Worm (Caenorhabditis elegans) whole organism, L1 larva: Measurements from ENCODE around the gene parn-2.
A peak's percentile ranks its signal among the peaks of the same experiment; 100 is the strongest.

Experiments
- C34B4.2 ChIP-seq: sonication (generic microtip); optimal IDR thresholded peaks from 2 replicates; lab custom pipeline; 2017; ENCODE audit warnings: mild to moderate bottlenecking, missing genetic modification characterization, missing compliant biosample characterization
- F16B12.6 ChIP-seq: fragments of 150-350 bp; optimal IDR thresholded peaks from 2 replicates; lab custom pipeline; 2014; ENCODE audit warnings: missing biosample characterization, missing genetic modification characterization
- Y116A8C.19 ChIP-seq: sonication (generic microtip); optimal IDR thresholded peaks from 2 replicates; lab custom pipeline; 2016; ENCODE audit warnings: missing compliant biosample characterization, missing genetic modification characterization, borderline replicate concordance
- blmp-1 ChIP-seq: fragments of 150-350 bp; optimal IDR thresholded peaks from 2 replicates; lab custom pipeline; 2014; ENCODE audit warnings: missing biosample characterization, missing genetic modification characterization
- ceh-88 ChIP-seq: fragments of 200-800 bp; sonication (Bioruptor generic); IDR thresholded peaks from 2 replicates; pipeline ENCODE4 v1.3.6; 2022; ENCODE audit warnings: missing genetic modification characterization, missing compliant biosample characterization
- ceh-90 ChIP-seq: sonication (generic microtip); optimal IDR thresholded peaks from 2 replicates; lab custom pipeline; 2016; ENCODE audit warnings: missing genetic modification characterization, missing compliant biosample characterization
- ces-1 ChIP-seq: fragments of 150-350 bp; optimal IDR thresholded peaks from 2 replicates; lab custom pipeline; 2014; ENCODE audit warnings: missing biosample characterization, missing genetic modification reagents, missing genetic modification characterization
- dpl-1 ChIP-seq, 3 experiments: fragments of 150-350 bp in 2 of 3; sonication (generic microtip) in 1 of 3; optimal IDR thresholded peaks; 2 replicates each; lab custom pipeline; 2014 to 2017; ENCODE audit warnings: missing biosample characterization in 3 of 3, missing genetic modification characterization in 3 of 3, missing genetic modification reagents in 3 of 3
- efl-1 ChIP-seq, 4 experiments: fragments of 150-350 bp; optimal IDR thresholded peaks in 3 of 4; peaks in 1 of 4; 1 replicate in 1 of 4; 2 replicates in 3 of 4; lab custom pipeline; 2014; ENCODE audit warnings: missing biosample characterization in 2 of 4, missing genetic modification characterization in 2 of 4, missing genetic modification reagents in 2 of 4
- efl-3 ChIP-seq: fragments of 200-800 bp; sonication (Bioruptor generic); optimal IDR thresholded peaks from 2 replicates; lab custom pipeline; 2018; ENCODE audit warnings: mild to moderate bottlenecking, missing genetic modification characterization, missing compliant biosample characterization
- elt-2 ChIP-seq: sonication (generic microtip); optimal IDR thresholded peaks from 2 replicates; lab custom pipeline; 2016; ENCODE audit warnings: missing genetic modification characterization, mild to moderate bottlenecking, inconsistent platforms, missing compliant biosample characterization, missing genetic modification reagents
- elt-3 ChIP-seq, 6 experiments: fragments of 150-350 bp in 1 of 6; sonication (generic microtip); optimal IDR thresholded peaks; 2 replicates each; lab custom pipeline; 2017 to 2018; ENCODE audit warnings: missing biosample characterization in 6 of 6, missing genetic modification characterization in 6 of 6, inconsistent platforms in 1 of 6
- ets-5 ChIP-seq: fragments of 200-800 bp; sonication (Bioruptor generic); IDR thresholded peaks from 2 replicates; pipeline ENCODE4 v1.3.6; 2022; ENCODE audit warnings: missing genetic modification characterization, missing compliant biosample characterization
- fos-1 ChIP-seq: fragments of 150-350 bp; optimal IDR thresholded peaks from 2 replicates; lab custom pipeline; 2014; ENCODE audit warnings: missing biosample characterization, missing genetic modification characterization
- hlh-17 ChIP-seq: fragments of 200-800 bp; sonication (Bioruptor generic); optimal IDR thresholded peaks from 2 replicates; lab custom pipeline; 2018; ENCODE audit warnings: missing genetic modification characterization, mild to moderate bottlenecking, missing compliant biosample characterization, moderate library complexity, borderline replicate concordance
- hpl-2 ChIP-seq: fragments of 150-350 bp; optimal IDR thresholded peaks from 2 replicates; lab custom pipeline; 2014; ENCODE audit warnings: missing biosample characterization, missing genetic modification reagents, missing genetic modification characterization
- lin-35 ChIP-seq, 2 experiments: fragments of 150-350 bp; optimal IDR thresholded peaks; 2 replicates each; lab custom pipeline; 2014; ENCODE audit warnings: missing biosample characterization in 2 of 2, missing genetic modification characterization in 2 of 2, missing genetic modification reagents in 2 of 2
- lin-39 ChIP-seq: fragments of 150-350 bp; optimal IDR thresholded peaks from 2 replicates; lab custom pipeline; 2014; ENCODE audit warnings: missing biosample characterization, missing genetic modification reagents, missing genetic modification characterization
- lir-3 ChIP-seq: sonication (generic microtip); optimal IDR thresholded peaks from 2 replicates; lab custom pipeline; 2016; ENCODE audit warnings: mild to moderate bottlenecking, missing genetic modification characterization, moderate library complexity, missing compliant biosample characterization; ENCODE audit not compliant: poor library complexity
- lsy-2 ChIP-seq, 2 experiments: fragments of 150-350 bp; optimal IDR thresholded peaks; 2 replicates each; lab custom pipeline; 2014; ENCODE audit warnings: missing biosample characterization in 2 of 2, missing genetic modification characterization in 2 of 2
- mdl-1 ChIP-seq, 2 experiments: fragments of 150-350 bp; optimal IDR thresholded peaks; 2 replicates each; lab custom pipeline; 2014 to 2017; ENCODE audit warnings: missing biosample characterization in 2 of 2, missing genetic modification characterization in 2 of 2, inconsistent platforms in 1 of 2
- nhr-11 ChIP-seq: fragments of 150-350 bp; optimal IDR thresholded peaks from 2 replicates; lab custom pipeline; 2014; ENCODE audit warnings: missing biosample characterization, missing genetic modification characterization
- nhr-19 ChIP-seq: fragments of 200-800 bp; sonication (Bioruptor generic); conservative IDR thresholded peaks from 2 replicates; pipeline ENCODE4 v1.3.6; 2022; ENCODE audit warnings: missing genetic modification characterization, missing compliant biosample characterization
- nhr-20 ChIP-seq: sonication (generic microtip); optimal IDR thresholded peaks from 2 replicates; lab custom pipeline; 2016; ENCODE audit warnings: mild to moderate bottlenecking, missing genetic modification characterization, missing compliant biosample characterization
- nhr-28 ChIP-seq: fragments of 150-350 bp; optimal IDR thresholded peaks from 2 replicates; lab custom pipeline; 2014; ENCODE audit warnings: missing biosample characterization, missing genetic modification characterization
- nhr-71 ChIP-seq: sonication (generic microtip); optimal IDR thresholded peaks from 2 replicates; lab custom pipeline; 2016; ENCODE audit warnings: mild to moderate bottlenecking, missing genetic modification characterization, moderate library complexity, missing compliant biosample characterization
- nhr-84 ChIP-seq: sonication (generic microtip); optimal IDR thresholded peaks from 2 replicates; lab custom pipeline; 2017; ENCODE audit warnings: missing biosample characterization, missing genetic modification characterization
- nhr-85 ChIP-seq: sonication (generic microtip); peaks from one replicate; lab custom pipeline; 2016; ENCODE audit warnings: missing genetic modification characterization, inconsistent platforms, missing compliant biosample characterization
- pag-3 ChIP-seq: sonication (generic microtip); optimal IDR thresholded peaks from 2 replicates; lab custom pipeline; 2017; ENCODE audit warnings: missing genetic modification characterization, mild to moderate bottlenecking, missing compliant biosample characterization, antibody characterized with exemption, borderline replicate concordance; ENCODE audit not compliant: insufficient read depth
- pax-3 ChIP-seq: fragments of 200-800 bp; sonication (Bioruptor generic); optimal IDR thresholded peaks from 2 replicates; lab custom pipeline; 2018; ENCODE audit warnings: mild to moderate bottlenecking, missing genetic modification characterization, moderate library complexity, missing compliant biosample characterization
- snpc-4 ChIP-seq: fragments of 150-350 bp; optimal IDR thresholded peaks from 2 replicates; lab custom pipeline; 2014; ENCODE audit warnings: missing biosample characterization, missing genetic modification characterization
- snu-23 ChIP-seq: sonication (generic microtip); optimal IDR thresholded peaks from 2 replicates; lab custom pipeline; 2016; ENCODE audit warnings: missing genetic modification characterization, missing compliant biosample characterization
- sup-37 ChIP-seq: fragments of 200-800 bp; sonication (Bioruptor generic); optimal IDR thresholded peaks from 2 replicates; lab custom pipeline; 2018; ENCODE audit warnings: mild to moderate bottlenecking, missing genetic modification characterization, missing compliant biosample characterization
- swsn-7 ChIP-seq: sonication (generic microtip); optimal IDR thresholded peaks from 2 replicates; lab custom pipeline; 2016; ENCODE audit warnings: missing genetic modification characterization, missing compliant biosample characterization
- unc-98 ChIP-seq: fragments of 200-800 bp; sonication (Bioruptor generic); IDR thresholded peaks from 2 replicates; pipeline ENCODE4 v1.3.6; 2022; ENCODE audit warnings: missing genetic modification characterization, missing compliant biosample characterization
- vab-15 ChIP-seq: sonication (generic microtip); optimal IDR thresholded peaks from 2 replicates; lab custom pipeline; 2017; ENCODE audit warnings: missing genotype, mild to moderate bottlenecking, missing genetic modification characterization, missing compliant biosample characterization
- ztf-4 ChIP-seq: fragments of 150-350 bp; optimal IDR thresholded peaks from 2 replicates; lab custom pipeline; 2014; ENCODE audit warnings: missing biosample characterization, missing genetic modification characterization

The parn-2 gene

DNA sequence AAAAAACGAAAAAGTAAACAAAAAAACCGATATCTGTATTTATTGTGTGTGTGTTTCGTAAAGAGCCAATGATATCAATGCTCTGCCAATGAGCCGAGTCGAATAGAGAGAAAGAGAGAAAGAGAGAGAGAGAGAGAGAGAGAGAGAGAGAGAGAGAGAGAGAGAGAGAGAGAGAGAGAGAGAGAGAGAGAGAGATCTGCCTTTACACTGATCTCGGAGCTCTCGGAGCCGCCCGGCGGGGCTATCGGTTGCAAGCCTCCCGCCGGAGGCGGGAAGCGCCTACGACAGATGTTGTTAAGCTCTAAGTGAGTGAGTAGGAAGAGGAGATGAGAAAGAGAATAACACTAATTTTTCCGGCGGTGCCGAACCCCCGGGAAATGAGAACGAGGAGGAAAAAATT lies 12.4 kb upstream of the parn-2 start:
- no peak for TF ChIP-seq blmp-1 (tag; lab: Kevin White, UChicago)
- peak; percentile 52 to 57 for TF ChIP-seq efl-1 (optimal IDR thresholded peaks at IDR 0.05; lab: Kevin White, UChicago)
- TF ChIP-seq efl-1 (GFP tag; optimal IDR thresholded peaks at IDR 0.05 in 1 of 2; lab: Kevin White, UChicago): peak in 1 of 2 experiments; percentile 79
- TF ChIP-seq snu-23: no peak
- no peak for TF ChIP-seq mdl-1 (tag; optimal IDR thresholded peaks at IDR 0.05; lab: Kevin White, UChicago)
- TF ChIP-seq dpl-1 (GFP tag; optimal IDR thresholded peaks at IDR 0.05; lab: Kevin White, UChicago): peak in 1 of 3 experiments; percentile 11
- no peak for TF ChIP-seq elt-3 (tag; optimal IDR thresholded peaks at IDR 0.05; lab: Kevin White, UChicago)
- TF ChIP-seq nhr-11 (tag; lab: Kevin White, UChicago): peak; percentile 46
- no peak for TF ChIP-seq sup-37 (GFP tag; lab: Kevin White, UChicago)
- TF ChIP-seq hlh-17: no peak
- TF ChIP-seq unc-98: peak; percentile 50; the same call in 1 of the 2 replicates
- peak; percentile 74 for TF ChIP-seq nhr-19
- TF ChIP-seq fos-1 (tag; lab: Kevin White, UChicago): no peak
- peak; percentile 30 for TF ChIP-seq pag-3 (tag; lab: Kevin White, UChicago)
- no peak for TF ChIP-seq C34B4.2 (tag; lab: Kevin White, UChicago)
- no peak for TF ChIP-seq snpc-4 (tag; lab: Kevin White, UChicago)
- TF ChIP-seq ets-5 (GFP tag; lab: Robert Waterston, UW): no peak
- no peak for TF ChIP-seq ceh-88 (GFP tag; lab: Robert Waterston, UW)
- peak; percentile 25 for TF ChIP-seq lin-39 (tag; lab: Kevin White, UChicago)
- TF ChIP-seq lsy-2 (tag; optimal IDR thresholded peaks at IDR 0.05; lab: Kevin White, UChicago): peak; percentile 31 to 43
- TF ChIP-seq lin-35 (GFP tag; optimal IDR thresholded peaks at IDR 0.05; lab: Kevin White, UChicago): peak in 1 of 2 experiments; percentile 7

ce11 chrII:12266797-12267196 lies 10.4 kb upstream of the parn-2 start:
- TF ChIP-seq elt-2 (tag; lab: Kevin White, UChicago) (peak; percentile 9), F16B12.6 (no peak)

- TF ChIP-seq nhr-19: no peak
- TF ChIP-seq efl-1 (optimal IDR thresholded peaks at IDR 0.05; lab: Kevin White, UChicago): no peak
- TF ChIP-seq efl-1 (GFP tag; optimal IDR thresholded peaks at IDR 0.05 in 1 of 2; lab: Kevin White, UChicago): peak in 1 of 2 experiments; percentile 8
Observed at ce11 chrII:12266145-12266544, 9.7 kb upstream of the parn-2 start, which contains the start of gene tric-1B.1. Gene tric-1B.1 (minus strand): TSS chrII:12266245.

- TF ChIP-seq lir-3 (tag; lab: Kevin White, UChicago) (no peak), hlh-17 (no peak), ceh-90 (tag; lab: Kevin White, UChicago) (no peak), vab-15 (tag; lab: Kevin White, UChicago) (no peak), pax-3 (tag; lab: Kevin White, UChicago) (no peak), hpl-2 (no peak), Y116A8C.19 (tag; lab: Kevin White, UChicago) (no peak), ztf-4 (tag; lab: Kevin White, UChicago) (no peak), nhr-71 (tag; lab: Kevin White, UChicago) (no peak), F16B12.6 (no peak), nhr-84 (no peak), nhr-20 (tag; lab: Kevin White, UChicago) (no peak), nhr-28 (tag; lab: Kevin White, UChicago) (no peak), efl-3 (GFP tag; lab: Kevin White, UChicago) (no peak), nhr-85 (tag; lab: Kevin White, UChicago) (no peak), snu-23 (no peak), swsn-7 (tag; lab: Kevin White, UChicago) (no peak), ces-1 (GFP tag; lab: Kevin White, UChicago) (no peak)
- TF ChIP-seq, all 84 proteins: peak for 0
Observed at ce11 chrII:12264847-12265246, 8.4 kb upstream of the parn-2 start.
